Fruit fly (Drosophila melanogaster) whole organism, pupa: ENCODE results near the gene CARPB.

Experiments
- CG10348 ChIP-seq: fragments of 200-800 bp; sonication (Bioruptor generic); IDR thresholded peaks from 2 replicates; pipeline ENCODE4 v1.3.6; 2022; ENCODE audit warnings: missing biosample characterization, missing genetic modification characterization
- CG12605 ChIP-seq: fragments of 200-800 bp; sonication (Bioruptor generic); IDR thresholded peaks from 2 replicates; pipeline ENCODE4 v1.3.6; 2022; ENCODE audit warnings: missing biosample characterization, missing genetic modification characterization
- CG13204 ChIP-seq: fragments of 200-800 bp; sonication (Bioruptor generic); optimal IDR thresholded peaks from 2 replicates; lab custom pipeline; 2018; ENCODE audit warnings: missing biosample characterization, mild to moderate bottlenecking, missing genetic modification characterization, moderate library complexity
- CG14655 ChIP-seq: fragments of 200-800 bp; sonication (Bioruptor generic); optimal IDR thresholded peaks from 3 replicates; lab custom pipeline; 2017; ENCODE audit warnings: mild to moderate bottlenecking, missing biosample characterization, missing genetic modification reagents, missing genetic modification characterization
- CG15710 ChIP-seq: fragments of 200-800 bp; sonication (Bioruptor generic); optimal IDR thresholded peaks from 2 replicates; lab custom pipeline; 2018; ENCODE audit warnings: missing biosample characterization, mild to moderate bottlenecking, missing genetic modification characterization, moderate library complexity
- CG17806 ChIP-seq: fragments of 200-800 bp; sonication (Bioruptor generic); optimal IDR thresholded peaks from 2 replicates; lab custom pipeline; 2018; ENCODE audit warnings: missing biosample characterization, mild to moderate bottlenecking, missing genetic modification characterization, moderate library complexity
- CG32121 ChIP-seq: fragments of 200-800 bp; sonication (Bioruptor generic); IDR thresholded peaks from 2 replicates; pipeline ENCODE4 v1.3.6; 2022; ENCODE audit warnings: missing biosample characterization, missing genetic modification characterization
- CG34367 ChIP-seq: fragments of 200-800 bp; sonication (Bioruptor generic); optimal IDR thresholded peaks from 2 replicates; lab custom pipeline; 2018; ENCODE audit warnings: missing biosample characterization, mild to moderate bottlenecking, missing genetic modification characterization
- CG4496 ChIP-seq: fragments of 200-800 bp; sonication (Bioruptor generic); IDR thresholded peaks from 3 replicates; pipeline ENCODE4 v1.3.6; 2022; ENCODE audit warnings: missing biosample characterization, missing genetic modification characterization
- CG8159 ChIP-seq: fragments of 200-800 bp; sonication (Bioruptor generic); optimal IDR thresholded peaks from 3 replicates; lab custom pipeline; 2018; ENCODE audit warnings: missing biosample characterization, mild to moderate bottlenecking, missing genetic modification characterization, moderate library complexity
- CG8301 ChIP-seq: fragments of 200-800 bp; sonication (Bioruptor generic); optimal IDR thresholded peaks from 2 replicates; lab custom pipeline; 2018; ENCODE audit warnings: missing biosample characterization, mild to moderate bottlenecking, missing genetic modification characterization
- CG9948 ChIP-seq: fragments of 200-800 bp; sonication (Bioruptor generic); optimal IDR thresholded peaks from 2 replicates; lab custom pipeline; 2018; ENCODE audit warnings: missing biosample characterization, mild to moderate bottlenecking, missing genetic modification characterization, moderate library complexity
- D1 ChIP-seq: fragments of 200-800 bp; sonication (Bioruptor generic); optimal IDR thresholded peaks from 2 replicates; lab custom pipeline; 2018; ENCODE audit warnings: missing biosample characterization, mild to moderate bottlenecking, missing genetic modification characterization, moderate library complexity
- EcR ChIP-seq: fragments of 200-800 bp; sonication (Bioruptor generic); optimal IDR thresholded peaks from 3 replicates; lab custom pipeline; 2019; ENCODE audit warnings: missing biosample characterization, missing genetic modification characterization, mild to moderate bottlenecking, moderate library complexity, missing genetic modification reagents
- Ets98B ChIP-seq: fragments of 200-800 bp; sonication (Bioruptor generic); IDR thresholded peaks from 2 replicates; pipeline ENCODE4 v1.3.6; 2022; ENCODE audit warnings: missing biosample characterization, missing genetic modification characterization
- Pif1A ChIP-seq: fragments of 200-800 bp; sonication (Bioruptor generic); optimal IDR thresholded peaks from 3 replicates; lab custom pipeline; 2016; ENCODE audit warnings: missing biosample characterization, missing genetic modification characterization
- Pif1B ChIP-seq: fragments of 200-800 bp; sonication (Bioruptor generic); optimal IDR thresholded peaks from 3 replicates; lab custom pipeline; 2016; ENCODE audit warnings: missing biosample characterization, missing genetic modification characterization
- Snoo ChIP-seq: fragments of 200-800 bp; sonication (Bioruptor generic); optimal IDR thresholded peaks from 3 replicates; lab custom pipeline; 2017; ENCODE audit warnings: missing biosample characterization, mild to moderate bottlenecking, missing genetic modification characterization, inconsistent platforms
- fd96Ca ChIP-seq: fragments of 200-800 bp; sonication (Bioruptor generic); IDR thresholded peaks from 3 replicates; pipeline ENCODE4 v1.3.6; 2022; ENCODE audit warnings: missing biosample characterization, missing genetic modification characterization
- gl ChIP-seq: fragments of 200-800 bp; sonication (Bioruptor generic); optimal IDR thresholded peaks from 2 replicates; lab custom pipeline; 2018; ENCODE audit warnings: missing biosample characterization, mild to moderate bottlenecking, missing genetic modification characterization
- rn ChIP-seq: fragments of 200-800 bp; sonication (Bioruptor generic); IDR thresholded peaks from 2 replicates; pipeline ENCODE4 v1.3.6; 2022; ENCODE audit warnings: missing biosample characterization, missing genetic modification characterization

CARPB gene

dm6 chrX:9782923-9783322 lies at the start of gene CARPB:
Gene CARPB (plus strand): TSS chrX:9783223.
- TF ChIP-seq fd96Ca (GFP tag; lab: Robert Waterston, UW) (no peak), CG12605 (no peak), Pif1B (GFP tag; lab: Kevin White, UChicago) (no peak), CG14655 (GFP tag; lab: Kevin White, UChicago) (no peak)

dm6 chrX:9734808-9735207 lies 48.2 kb upstream of the CARPB start:
- TF ChIP-seq rn (GFP tag; lab: Robert Waterston, UW): no peak
- TF ChIP-seq gl (tag; lab: Kevin White, UChicago): no peak
- no peak for TF ChIP-seq EcR
- TF ChIP-seq D1: no peak
- no peak for TF ChIP-seq CG14655 (GFP tag; lab: Kevin White, UChicago)
- no peak for TF ChIP-seq CG17806 (tag; lab: Kevin White, UChicago)
- no peak for TF ChIP-seq CG4496 (GFP tag; lab: Robert Waterston, UW)
- no peak for TF ChIP-seq CG8159 (tag; lab: Kevin White, UChicago)
- TF ChIP-seq Ets98B (GFP tag; lab: Robert Waterston, UW): no peak
- no peak for TF ChIP-seq CG10348 (GFP tag; lab: Robert Waterston, UW)
- no peak for TF ChIP-seq Snoo (tag; lab: Kevin White, UChicago)
- no peak for TF ChIP-seq CG15710 (tag; lab: Kevin White, UChicago)
- TF ChIP-seq, all 21 proteins: peak for 0

- TF ChIP-seq EcR: no peak
- TF ChIP-seq Pif1A (GFP tag; lab: Kevin White, UChicago): peak; percentile 21
- TF ChIP-seq Pif1B (GFP tag; lab: Kevin White, UChicago): peak; percentile 7
- peak; percentile 64 for TF ChIP-seq CG8301 (tag; lab: Kevin White, UChicago)
- no peak for TF ChIP-seq gl (tag; lab: Kevin White, UChicago)
- no peak for TF ChIP-seq CG13204 (GFP tag; lab: Kevin White, UChicago)
- TF ChIP-seq CG15710 (tag; lab: Kevin White, UChicago): peak; percentile 22
- TF ChIP-seq CG32121 (GFP tag; lab: Robert Waterston, UW): peak; percentile 16; the same call in 1 of the 2 replicates
- peak; percentile 43 for TF ChIP-seq CG34367
- peak; percentile 72 for TF ChIP-seq CG14655 (GFP tag; lab: Kevin White, UChicago)
- peak; percentile 35; the same call in 1 of the 3 replicates for TF ChIP-seq fd96Ca (GFP tag; lab: Robert Waterston, UW)
- peak; percentile 53; the same call in 1 of the 2 replicates for TF ChIP-seq CG12605
- TF ChIP-seq D1: no peak
- peak; percentile 60 for TF ChIP-seq CG17806 (tag; lab: Kevin White, UChicago)
- peak; percentile 58 for TF ChIP-seq CG8159 (tag; lab: Kevin White, UChicago)
- TF ChIP-seq CG4496 (GFP tag; lab: Robert Waterston, UW): peak; percentile 55
- no peak for TF ChIP-seq rn (GFP tag; lab: Robert Waterston, UW)
- TF ChIP-seq Snoo (tag; lab: Kevin White, UChicago): no peak
- TF ChIP-seq CG10348 (GFP tag; lab: Robert Waterston, UW): no peak
- peak; percentile 62 for TF ChIP-seq Ets98B (GFP tag; lab: Robert Waterston, UW)
- peak; percentile 50 for TF ChIP-seq CG9948 (tag; lab: Kevin White, UChicago)
Measured at dm6 chrX:9738551-9738950, 44.5 kb upstream of the CARPB start.

- TF ChIP-seq Snoo (tag; lab: Kevin White, UChicago) (no peak), CG17806 (tag; lab: Kevin White, UChicago) (no peak), CG14655 (GFP tag; lab: Kevin White, UChicago) (no peak), CG9948 (tag; lab: Kevin White, UChicago) (no peak), D1 (no peak), rn (GFP tag; lab: Robert Waterston, UW) (no peak)
Measured at dm6 chrX:9740269-9740668, 42.8 kb upstream of the CARPB start.

dm6 chrX:9742084-9742483 lies 40.9 kb upstream of the CARPB start:
- TF ChIP-seq Pif1B (GFP tag; lab: Kevin White, UChicago): no peak
- no peak for TF ChIP-seq CG17806 (tag; lab: Kevin White, UChicago)
- peak; percentile 11 for TF ChIP-seq CG14655 (GFP tag; lab: Kevin White, UChicago)
- TF ChIP-seq fd96Ca (GFP tag; lab: Robert Waterston, UW): no peak
- no peak for TF ChIP-seq Snoo (tag; lab: Kevin White, UChicago)
- no peak for TF ChIP-seq CG10348 (GFP tag; lab: Robert Waterston, UW)
- no peak for TF ChIP-seq CG34367
- peak; percentile 9 for TF ChIP-seq CG8159 (tag; lab: Kevin White, UChicago)

- no peak for TF ChIP-seq CG13204 (GFP tag; lab: Kevin White, UChicago)
- TF ChIP-seq gl (tag; lab: Kevin White, UChicago): no peak
- no peak for TF ChIP-seq CG10348 (GFP tag; lab: Robert Waterston, UW)
- TF ChIP-seq CG34367: no peak
- TF ChIP-seq CG9948 (tag; lab: Kevin White, UChicago): no peak
- TF ChIP-seq CG12605: no peak
- TF ChIP-seq fd96Ca (GFP tag; lab: Robert Waterston, UW): no peak
- no peak for TF ChIP-seq CG8159 (tag; lab: Kevin White, UChicago)
- TF ChIP-seq D1: no peak
- no peak for TF ChIP-seq CG32121 (GFP tag; lab: Robert Waterston, UW)
- TF ChIP-seq CG4496 (GFP tag; lab: Robert Waterston, UW): no peak
- no peak for TF ChIP-seq Pif1B (GFP tag; lab: Kevin White, UChicago)
- no peak for TF ChIP-seq Ets98B (GFP tag; lab: Robert Waterston, UW)
- no peak for TF ChIP-seq rn (GFP tag; lab: Robert Waterston, UW)
- TF ChIP-seq Pif1A (GFP tag; lab: Kevin White, UChicago): no peak
Measured at dm6 chrX:9744034-9744673, 38.9 kb upstream of the CARPB start.
